Fruit fly (Drosophila melanogaster): ENCODE results near the gene CG14414.
A peak's percentile ranks its signal among the peaks of the same experiment; 100 is the strongest.

The CG14414 gene

DNA sequence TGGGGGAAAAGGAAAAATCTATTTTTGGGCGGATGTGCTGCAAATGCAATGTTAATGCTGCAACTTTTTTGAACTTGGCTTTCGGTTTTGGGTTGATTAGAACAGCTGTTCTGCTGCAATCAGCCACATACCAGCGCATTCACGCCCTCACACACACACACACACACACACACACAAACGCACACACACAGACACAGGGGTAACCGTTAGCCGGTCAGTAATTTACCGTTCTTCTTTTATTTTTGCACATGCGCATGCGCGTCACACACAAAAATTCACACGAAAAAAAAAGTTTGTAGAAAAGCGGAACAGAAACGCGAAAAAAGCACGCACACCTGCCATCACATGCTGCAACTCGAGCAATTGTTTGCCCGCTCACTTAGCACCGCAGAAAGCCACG is 21.5 kb downstream of the CG14414 start:
- no peak for TF ChIP-seq rib (GFP tag; IDR thresholded peaks at IDR 0.05)
- TF ChIP-seq gcm (GFP tag; optimal IDR thresholded peaks at IDR 0.05), result no peak
- no peak for TF ChIP-seq PHDP (tag; optimal IDR thresholded peaks at IDR 0.05)
- no peak for TF ChIP-seq cas (GFP tag; IDR thresholded peaks at IDR 0.05)
- TF ChIP-seq cg (GFP tag; optimal IDR thresholded peaks at IDR 0.05), result peak; percentile 58
- no peak for TF ChIP-seq org-1 (GFP tag; optimal IDR thresholded peaks at IDR 0.05)
- no peak for TF ChIP-seq C15 (GFP tag; IDR thresholded peaks at IDR 0.05)
- TF ChIP-seq CG13775 (GFP tag; optimal IDR thresholded peaks at IDR 0.05), result no peak
- no peak for TF ChIP-seq Antp (GFP tag; optimal IDR thresholded peaks at IDR 0.05)
- no peak for TF ChIP-seq fd64A (GFP tag; optimal IDR thresholded peaks at IDR 0.05)
- no peak for TF ChIP-seq CG9437 (GFP tag; optimal IDR thresholded peaks at IDR 0.05)
- peak; percentile 68 for TF ChIP-seq ewg (GFP tag; optimal IDR thresholded peaks at IDR 0.05)
- TF ChIP-seq Dfd (GFP tag; optimal IDR thresholded peaks at IDR 0.05), result peak in 1 of 2 experiments; percentile 15
- TF ChIP-seq HmgZ (tag; optimal IDR thresholded peaks at IDR 0.05), result no peak
- peak; percentile 48 for TF ChIP-seq Ets65A (GFP tag)
- no peak for TF ChIP-seq sima (GFP tag; optimal IDR thresholded peaks at IDR 0.05)
- no peak for TF ChIP-seq kah (GFP tag; optimal IDR thresholded peaks at IDR 0.05)
- peak; percentile 40 for TF ChIP-seq nerfin-1 (tag; optimal IDR thresholded peaks at IDR 0.05)
- no peak for TF ChIP-seq CG16779 (GFP tag; IDR thresholded peaks at IDR 0.05)
- no peak for TF ChIP-seq ftz-f1 (GFP tag; optimal IDR thresholded peaks at IDR 0.05)
- no peak for TF ChIP-seq CG3726 (GFP tag; IDR thresholded peaks at IDR 0.05)
- TF ChIP-seq CG2712 (tag; optimal IDR thresholded peaks at IDR 0.05), result no peak
- TF ChIP-seq Ets97D (GFP tag; optimal IDR thresholded peaks at IDR 0.05), result no peak
- TF ChIP-seq lola (GFP tag; optimal IDR thresholded peaks at IDR 0.05), result no peak
- no peak for TF ChIP-seq pb (GFP tag; optimal IDR thresholded peaks at IDR 0.05)

DNA sequence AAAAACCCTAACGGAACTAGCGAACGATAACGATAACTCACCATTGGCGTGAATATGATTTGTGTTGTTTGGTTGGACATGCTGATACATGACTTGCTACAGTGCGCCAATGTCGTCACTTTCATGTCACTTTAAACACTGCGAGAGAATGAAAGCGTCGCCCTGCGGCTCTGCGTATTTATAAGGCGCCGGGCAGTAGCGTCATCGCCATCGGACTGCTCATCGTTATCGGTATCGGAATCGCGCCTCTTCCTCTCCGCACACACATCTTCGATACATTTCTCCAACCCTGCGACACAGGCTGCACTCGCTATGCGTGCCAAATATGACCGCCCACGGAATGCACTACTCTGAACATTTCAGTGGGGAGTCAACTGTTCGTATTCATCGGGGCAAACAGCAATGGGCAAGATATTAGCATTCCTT is 22.0 kb downstream of the CG14414 start, which contains the start of gene sbm:
Gene sbm, minus strand, starts transcription at position 160 of the 426 bp plus-strand sequence.
- TF ChIP-seq CG6175 (GFP tag; IDR thresholded peaks at IDR 0.05), result no peak
- TF ChIP-seq nom (GFP tag; optimal IDR thresholded peaks at IDR 0.05), result no peak
- peak; percentile 71 for TF ChIP-seq Sry-δ (GFP tag; optimal IDR thresholded peaks at IDR 0.05)
- TF ChIP-seq chif (GFP tag; optimal IDR thresholded peaks at IDR 0.05), result peak; percentile 31
- no peak for TF ChIP-seq CG8281 (tag; optimal IDR thresholded peaks at IDR 0.05)
- TF ChIP-seq CG12942 (GFP tag; optimal IDR thresholded peaks at IDR 0.05), result no peak
- no peak for TF ChIP-seq CG9727 (GFP tag; optimal IDR thresholded peaks at IDR 0.05)
- no peak for TF ChIP-seq hkb (optimal IDR thresholded peaks at IDR 0.05)
- TF ChIP-seq hkb (GFP tag; IDR thresholded peaks at IDR 0.05), result peak; percentile 47; the same call in 1 of the 2 replicates
- peak; percentile 6 for TF ChIP-seq Deaf1 (tag; optimal IDR thresholded peaks at IDR 0.05)
- no peak for TF ChIP-seq dmrt11E (tag; optimal IDR thresholded peaks at IDR 0.05)
- TF ChIP-seq CG7372 (GFP tag; IDR thresholded peaks at IDR 0.05), result no peak; the same call in 1 of the 2 replicates
- peak; percentile 54 for TF ChIP-seq CG12071 (GFP tag; optimal IDR thresholded peaks at IDR 0.05)
- peak; percentile 14 for TF ChIP-seq CHES-1-like (GFP tag; optimal IDR thresholded peaks at IDR 0.05)
- TF ChIP-seq CG15073 (GFP tag; optimal IDR thresholded peaks at IDR 0.05), result no peak
- TF ChIP-seq CG13123 (GFP tag; optimal IDR thresholded peaks at IDR 0.05), result no peak
- TF ChIP-seq run (tag; optimal IDR thresholded peaks at IDR 0.05), result no peak
- TF ChIP-seq Drgx (GFP tag; IDR thresholded peaks at IDR 0.05), result peak; percentile 39; the same call in 1 of the 2 replicates
- TF ChIP-seq sug (tag; optimal IDR thresholded peaks at IDR 0.05), result no peak
- TF ChIP-seq CG4328 (GFP tag; optimal IDR thresholded peaks at IDR 0.05), result peak; percentile 7
- peak; percentile 43 for TF ChIP-seq Dp (GFP tag; optimal IDR thresholded peaks at IDR 0.05)
- TF ChIP-seq sr (GFP tag; IDR thresholded peaks at IDR 0.05), result 0 out of 3 replicates have a peak, but pooled peaks have one; percentile 50
- no peak for TF ChIP-seq Lpt (GFP tag; optimal IDR thresholded peaks at IDR 0.05)
- TF ChIP-seq unc-4 (GFP tag; IDR thresholded peaks at IDR 0.05; ENCODE audit: partially characterized antibody), result peak; percentile 56
- TF ChIP-seq gsb (GFP tag; IDR thresholded peaks at IDR 0.05), result no peak
- TF ChIP-seq HLHmδ (GFP tag; optimal IDR thresholded peaks at IDR 0.05), result no peak
- TF ChIP-seq eve (GFP tag; optimal IDR thresholded peaks at IDR 0.05), result no peak
- no peak for TF ChIP-seq kay (GFP tag; optimal IDR thresholded peaks at IDR 0.05)

Data from whole organism, embryonic.